4 worm cellular contexts compared by ENCODE assay signal in the genomic region with DNA sequence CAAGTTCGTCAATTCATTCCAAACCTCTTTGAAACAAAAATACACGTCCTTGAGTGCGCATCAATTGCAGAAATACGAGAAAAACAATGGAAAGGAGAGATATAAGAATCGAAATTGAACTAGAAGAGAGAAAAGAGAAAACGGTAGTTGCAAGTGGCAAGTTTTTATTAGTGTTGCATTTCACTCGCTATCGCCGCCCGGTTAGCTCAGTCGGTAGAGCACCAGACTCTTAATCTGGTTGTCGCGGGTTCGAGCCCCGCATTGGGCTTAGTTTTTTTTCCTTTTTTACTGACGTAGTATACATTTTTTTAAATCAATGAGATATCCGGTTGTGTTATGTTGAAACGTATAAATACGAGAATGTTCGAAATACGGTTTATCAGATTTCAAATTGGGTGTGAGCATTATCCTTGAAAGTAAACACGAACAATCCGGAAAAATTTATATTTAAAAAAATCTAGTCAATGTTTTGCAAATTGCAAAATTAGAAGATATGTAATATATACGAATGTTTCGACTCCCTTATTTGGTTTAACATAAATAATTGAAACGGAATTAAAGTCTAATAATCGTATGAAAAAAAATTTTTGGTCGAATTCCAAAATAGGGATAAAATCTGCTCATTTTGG.
TF ChIP-seq lines count a peak whose summit lies in the region.

No protein-coding gene starts in this region.

TF ChIP-seq in whole organism, L2 larva, 48 proteins besides CTCF, POLR2A, EP300 and RAD21:
- peak in 1 of 2 experiments; percentile 21 for TF ChIP-seq lsy-2 (tag; optimal IDR thresholded peaks at IDR 0.05; lab: Kevin White, UChicago)
- peak; percentile 1 for TF ChIP-seq nhr-21 (tag; optimal IDR thresholded peaks at IDR 0.05; lab: Kevin White, UChicago)
- TF ChIP-seq sma-9 (GFP tag; optimal IDR thresholded peaks at IDR 0.05; lab: Kevin White, UChicago): peak; percentile 43
- TF ChIP-seq sma-9 (tag; optimal IDR thresholded peaks at IDR 0.05; lab: Kevin White, UChicago): no peak
- no peak for TF ChIP-seq nhr-10 (tag; optimal IDR thresholded peaks at IDR 0.05; lab: Kevin White, UChicago)
- peak; percentile 38 for TF ChIP-seq nhr-129 (tag; optimal IDR thresholded peaks at IDR 0.05; lab: Kevin White, UChicago)
- TF ChIP-seq sma-3 (GFP tag; optimal IDR thresholded peaks at IDR 0.05; lab: Kevin White, UChicago): peak; percentile 62
- no peak for TF ChIP-seq Y55F3AM.14 (GFP tag; optimal IDR thresholded peaks at IDR 0.05; lab: Kevin White, UChicago)

TF ChIP-seq in whole organism, L4 larva, 104 proteins besides CTCF, POLR2A, EP300 and RAD21 (continues in another document):
- TF ChIP-seq daf-12 (tag; optimal IDR thresholded peaks at IDR 0.05; lab: Kevin White, UChicago): no peak
- TF ChIP-seq php-3 (GFP tag; IDR thresholded peaks at IDR 0.05; lab: Robert Waterston, UW): peak; percentile 24; the same call in 1 of the 2 replicates
- TF ChIP-seq saeg-2 (GFP tag; IDR thresholded peaks at IDR 0.05; lab: Robert Waterston, UW): 0 out of 2 replicates have a peak, but pooled peaks have one; percentile 64
- peak; percentile 73; the same call in 1 of the 2 replicates for TF ChIP-seq ceh-20 (GFP tag; IDR thresholded peaks at IDR 0.05; lab: Robert Waterston, UW)
- peak; percentile 36; the same call in 1 of the 2 replicates for TF ChIP-seq ceh-44 (GFP tag; IDR thresholded peaks at IDR 0.05; lab: Robert Waterston, UW)
- peak; percentile 14 for TF ChIP-seq spr-1 (tag; optimal IDR thresholded peaks at IDR 0.05; lab: Kevin White, UChicago)
- no peak for TF ChIP-seq attf-4 (tag; optimal IDR thresholded peaks at IDR 0.05; lab: Kevin White, UChicago)
- TF ChIP-seq daf-16 (GFP tag; optimal IDR thresholded peaks at IDR 0.05; lab: Kevin White, UChicago): peak; percentile 14 to 72
- peak; percentile 36 for TF ChIP-seq daf-16 (tag; optimal IDR thresholded peaks at IDR 0.05; lab: Kevin White, UChicago)
- TF ChIP-seq ctbp-1 (GFP tag; IDR thresholded peaks at IDR 0.05; lab: Robert Waterston, UW): peak; percentile 74
- no peak for TF ChIP-seq ceh-62 (tag; optimal IDR thresholded peaks at IDR 0.05; lab: Kevin White, UChicago)
- peak; percentile 75 for TF ChIP-seq madf-9 (GFP tag; conservative IDR thresholded peaks at IDR 0.05; lab: Robert Waterston, UW)
- peak; percentile 88 for TF ChIP-seq F26F4.8 (GFP tag; conservative IDR thresholded peaks at IDR 0.05; lab: Robert Waterston, UW)
- peak; percentile 69; the same call in 1 of the 2 replicates for TF ChIP-seq dmd-9 (GFP tag; IDR thresholded peaks at IDR 0.05; lab: Robert Waterston, UW)
- TF ChIP-seq hlh-11 (tag; optimal IDR thresholded peaks at IDR 0.05; lab: Kevin White, UChicago): peak; percentile 21
- TF ChIP-seq lin-13 (GFP tag; optimal IDR thresholded peaks at IDR 0.05; lab: Kevin White, UChicago): peak; percentile 12
- TF ChIP-seq tra-1 (GFP tag; IDR thresholded peaks at IDR 0.05; lab: Robert Waterston, UW): peak; percentile 87
- TF ChIP-seq pha-4 (GFP tag; IDR thresholded peaks at IDR 0.05; lab: Robert Waterston, UW): peak; percentile 82
- TF ChIP-seq pha-4 (tag; optimal IDR thresholded peaks at IDR 0.05; lab: Kevin White, UChicago): no peak
- peak; percentile 15 for TF ChIP-seq sdz-12 (GFP tag; optimal IDR thresholded peaks at IDR 0.05; lab: Kevin White, UChicago)
- peak; percentile 44 for TF ChIP-seq nhr-48 (tag; optimal IDR thresholded peaks at IDR 0.05; lab: Kevin White, UChicago)
- 0 out of 2 replicates have a peak, but pooled peaks have one; percentile 48 for TF ChIP-seq lin-1 (GFP tag; IDR thresholded peaks at IDR 0.05; lab: Robert Waterston, UW)
- peak; percentile 41 for TF ChIP-seq nhr-6 (tag; optimal IDR thresholded peaks at IDR 0.05; lab: Kevin White, UChicago)
- TF ChIP-seq mxl-2 (GFP tag; conservative IDR thresholded peaks at IDR 0.05; lab: Robert Waterston, UW): peak; percentile 69

TF ChIP-seq in whole organism, late embryonic, 69 proteins besides CTCF, POLR2A, EP300 and RAD21 (continues in another document):
- no peak for TF ChIP-seq ceh-48 (tag; optimal IDR thresholded peaks at IDR 0.05; lab: Kevin White, UChicago)
- no peak for TF ChIP-seq F13H6.1 (tag; optimal IDR thresholded peaks at IDR 0.05; lab: Kevin White, UChicago)
- no peak for TF ChIP-seq ceh-6 (GFP tag; optimal IDR thresholded peaks at IDR 0.05; lab: Kevin White, UChicago)
- TF ChIP-seq tbx-2 (tag; optimal IDR thresholded peaks at IDR 0.05; lab: Kevin White, UChicago): no peak
- no peak for TF ChIP-seq unc-55 (GFP tag; optimal IDR thresholded peaks at IDR 0.05; lab: Kevin White, UChicago)
- TF ChIP-seq madf-2 (tag; optimal IDR thresholded peaks at IDR 0.05; lab: Kevin White, UChicago): peak; percentile 11
- no peak for TF ChIP-seq fkh-10 (GFP tag; optimal IDR thresholded peaks at IDR 0.05; lab: Kevin White, UChicago)
- TF ChIP-seq pat-9 (tag; optimal IDR thresholded peaks at IDR 0.05; lab: Kevin White, UChicago): peak; percentile 21
- no peak for TF ChIP-seq unc-86 (tag; optimal IDR thresholded peaks at IDR 0.05; lab: Kevin White, UChicago)
- no peak for TF ChIP-seq lin-11 (tag; optimal IDR thresholded peaks at IDR 0.05; lab: Kevin White, UChicago)
- no peak for TF ChIP-seq unc-42 (tag; optimal IDR thresholded peaks at IDR 0.05; lab: Kevin White, UChicago)
- no peak for TF ChIP-seq hlh-6 (tag; optimal IDR thresholded peaks at IDR 0.05; lab: Kevin White, UChicago)
- no peak for TF ChIP-seq npax-4 (tag; optimal IDR thresholded peaks at IDR 0.05; lab: Kevin White, UChicago)
- TF ChIP-seq C08G9.2 (tag; optimal IDR thresholded peaks at IDR 0.05; lab: Kevin White, UChicago): no peak
- no peak for TF ChIP-seq pax-1 (tag; optimal IDR thresholded peaks at IDR 0.05; lab: Kevin White, UChicago)
- TF ChIP-seq fax-1 (tag; optimal IDR thresholded peaks at IDR 0.05; lab: Kevin White, UChicago): peak; percentile 4
- TF ChIP-seq fkh-6 (tag; optimal IDR thresholded peaks at IDR 0.05; lab: Kevin White, UChicago): peak; percentile 14
- TF ChIP-seq pqm-1 (tag; optimal IDR thresholded peaks at IDR 0.05; lab: Kevin White, UChicago): no peak
- peak; percentile 43 for TF ChIP-seq gmeb-2 (tag; optimal IDR thresholded peaks at IDR 0.05; lab: Kevin White, UChicago)
- TF ChIP-seq ceh-18 (tag; optimal IDR thresholded peaks at IDR 0.05; lab: Kevin White, UChicago): no peak
- TF ChIP-seq hlh-13 (GFP tag; optimal IDR thresholded peaks at IDR 0.05; lab: Kevin White, UChicago): no peak
- peak; percentile 7 for TF ChIP-seq zip-5 (tag; optimal IDR thresholded peaks at IDR 0.05; lab: Kevin White, UChicago)
- TF ChIP-seq ceh-2 (tag; optimal IDR thresholded peaks at IDR 0.05; lab: Kevin White, UChicago): no peak
- TF ChIP-seq elt-4 (tag; optimal IDR thresholded peaks at IDR 0.05; lab: Kevin White, UChicago): no peak
- peak; percentile 26 for TF ChIP-seq Y22D7AL.16 (tag; optimal IDR thresholded peaks at IDR 0.05; lab: Kevin White, UChicago)
- peak; percentile 37 for TF ChIP-seq ceh-14 (tag; optimal IDR thresholded peaks at IDR 0.05; lab: Kevin White, UChicago)
- no peak for TF ChIP-seq nfya-1 (tag; optimal IDR thresholded peaks at IDR 0.05; lab: Kevin White, UChicago)
- TF ChIP-seq ceh-34 (tag; optimal IDR thresholded peaks at IDR 0.05; lab: Kevin White, UChicago): no peak
- TF ChIP-seq hlh-15 (tag; optimal IDR thresholded peaks at IDR 0.05; lab: Kevin White, UChicago): peak; percentile 4

TF ChIP-seq in whole organism, mixed stage, embryonic, 35 proteins besides CTCF, POLR2A, EP300 and RAD21:
- TF ChIP-seq tbx-8 (GFP tag; optimal IDR thresholded peaks at IDR 0.05; lab: Kevin White, UChicago) (no peak), nhr-2 (tag; optimal IDR thresholded peaks at IDR 0.05; lab: Kevin White, UChicago) (no peak), snpc-4 (tag; optimal IDR thresholded peaks at IDR 0.05; lab: Kevin White, UChicago) (no peak), elt-3 (tag; optimal IDR thresholded peaks at IDR 0.05; lab: Kevin White, UChicago) (no peak), nhr-237 (tag; optimal IDR thresholded peaks at IDR 0.05; lab: Kevin White, UChicago) (no peak), mls-2 (tag; optimal IDR thresholded peaks at IDR 0.05; lab: Kevin White, UChicago) (no peak), flh-1 (GFP tag; optimal IDR thresholded peaks at IDR 0.05; lab: Kevin White, UChicago) (peak; percentile 0), nhr-28 (tag; optimal IDR thresholded peaks at IDR 0.05; lab: Kevin White, UChicago) (no peak), unc-120 (tag; optimal IDR thresholded peaks at IDR 0.05; lab: Kevin White, UChicago; ENCODE audit: poor library complexity, severe bottlenecking) (peak; percentile 19), ceh-39 (tag; optimal IDR thresholded peaks at IDR 0.05; lab: Kevin White, UChicago) (no peak), bed-3 (GFP tag; optimal IDR thresholded peaks at IDR 0.05; lab: Kevin White, UChicago) (peak; percentile 31), M03D4.4 (tag; optimal IDR thresholded peaks at IDR 0.05; lab: Kevin White, UChicago) (peak; percentile 9), ceh-83 (GFP tag; optimal IDR thresholded peaks at IDR 0.05; lab: Kevin White, UChicago) (no peak)
